Worm (Caenorhabditis elegans) whole organism, L2 larva: Measurements from ENCODE around the gene C34B4.5.

ENCODE experiments used
- crh-2 ChIP-seq: sonication (generic microtip); optimal IDR thresholded peaks from 2 replicates; lab custom pipeline; 2017; ENCODE audit warnings: missing biosample characterization, missing genetic modification characterization
- gmeb-1 ChIP-seq: fragments of 150-350 bp; optimal IDR thresholded peaks from 2 replicates; lab custom pipeline; 2014; ENCODE audit warnings: missing biosample characterization, missing genetic modification characterization
- mab-5 ChIP-seq: fragments of 150-350 bp; optimal IDR thresholded peaks from 2 replicates; lab custom pipeline; 2014; ENCODE audit warnings: missing biosample characterization, missing genetic modification characterization
- nhr-23 ChIP-seq: fragments of 150-350 bp; optimal IDR thresholded peaks from 2 replicates; lab custom pipeline; 2014; ENCODE audit warnings: missing biosample characterization, missing genetic modification reagents, missing genetic modification characterization
- snpc-4 ChIP-seq: fragments of 150-350 bp; optimal IDR thresholded peaks from 2 replicates; lab custom pipeline; 2014; ENCODE audit warnings: missing biosample characterization, missing genetic modification characterization
- ztf-11 ChIP-seq: sonication (generic microtip); optimal IDR thresholded peaks from 2 replicates; lab custom pipeline; 2017; ENCODE audit warnings: missing biosample characterization, missing genetic modification characterization

Gene C34B4.5

DNA sequence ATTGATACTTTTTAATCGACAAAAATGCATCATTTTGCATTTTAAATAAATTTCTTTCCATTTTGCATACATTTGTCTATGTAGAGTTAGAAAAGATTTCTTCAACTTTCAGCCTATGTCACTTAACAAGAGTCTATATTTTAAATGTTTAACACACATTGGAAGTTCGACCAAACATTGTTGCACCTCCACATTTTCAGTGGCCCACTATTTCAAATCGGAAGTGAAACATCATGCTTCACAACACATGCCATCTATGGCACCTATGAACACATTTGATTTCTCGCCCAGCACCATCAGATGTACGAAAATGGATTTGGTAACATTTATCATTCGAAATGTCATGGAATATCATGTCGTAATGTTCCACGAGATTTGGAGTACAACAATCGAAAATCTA is 42.9 kb downstream of the C34B4.5 start, which contains the start of gene dhc-3:
Gene dhc-3 (plus strand): TSS at position 301 of the 400 bp plus-strand sequence.
- TF ChIP-seq gmeb-1 (tag; lab: Kevin White, UChicago) (no peak), snpc-4 (tag; lab: Kevin White, UChicago) (no peak), mab-5 (tag; lab: Kevin White, UChicago) (no peak), crh-2 (tag; lab: Kevin White, UChicago) (no peak), ztf-11 (no peak), nhr-23 (tag; lab: Kevin White, UChicago) (no peak)
- TF ChIP-seq, all 48 proteins: peak for 0
